Fruit fly (Drosophila melanogaster) S2 (cell line): ENCODE results near the gene CG42816.

ENCODE experiments used
- CG8478 ChIP-seq: fragments of >200 bp; optimal IDR thresholded peaks from 2 replicates; lab custom pipeline; 2018
- CTCF ChIP-seq, 2 experiments: fragments of >200 bp; optimal IDR thresholded peaks; 2 replicates each; lab custom pipeline; 2018

dm6 chr3L:17846169-17846981 lies 49.0 kb upstream of the CG42816 start, which contains the start of the genes MED19 and CG7430:
- TF ChIP-seq CTCF (optimal IDR thresholded peaks at IDR 0.05; lab: Kevin White, UChicago) (peak; percentile 19 to 28), CG8478 (no peak)
